Worm (Caenorhabditis elegans) whole organism, L3 larva: ENCODE results near the gene F20B6.9.

Experiments used
- ZK546.5 ChIP-seq: sonication (generic microtip); optimal IDR thresholded peaks from 2 replicates; lab custom pipeline; 2017; ENCODE audit warnings: missing biosample characterization, missing genetic modification characterization
- aly-2 ChIP-seq: fragments of 150-350 bp; optimal IDR thresholded peaks from 2 replicates; lab custom pipeline; 2014; ENCODE audit warnings: missing biosample characterization, missing genetic modification characterization
- ama-1 ChIP-seq: fragments of 150-350 bp; optimal IDR thresholded peaks from 2 replicates; lab custom pipeline; 2018
- ceh-82 ChIP-seq: fragments of 150-350 bp; optimal IDR thresholded peaks from 2 replicates; lab custom pipeline; 2014; ENCODE audit warnings: missing biosample characterization, missing genetic modification characterization
- egl-27 ChIP-seq: sonication (generic microtip); optimal IDR thresholded peaks from 4 replicates; lab custom pipeline; 2017; ENCODE audit warnings: missing biosample characterization, missing genetic modification reagents, missing genetic modification characterization
- egl-5 ChIP-seq: fragments of 150-350 bp; optimal IDR thresholded peaks from 2 replicates; lab custom pipeline; 2017; ENCODE audit warnings: missing biosample characterization, missing genetic modification reagents, missing genetic modification characterization, inconsistent platforms
- elt-3 ChIP-seq, 3 experiments: fragments of 150-350 bp in 1 of 3; sonication (generic microtip) in 2 of 3; optimal IDR thresholded peaks; 2 replicates in 2 of 3; 4 replicates in 1 of 3; lab custom pipeline; 2014 to 2017; ENCODE audit warnings: missing biosample characterization in 3 of 3, missing genetic modification characterization in 3 of 3
- fkh-10 ChIP-seq: sonication (generic microtip); optimal IDR thresholded peaks from 2 replicates; lab custom pipeline; 2017; ENCODE audit warnings: missing biosample characterization, missing genetic modification reagents, missing genetic modification characterization
- fkh-2 ChIP-seq: fragments of 150-350 bp; optimal IDR thresholded peaks from 2 replicates; lab custom pipeline; 2014; ENCODE audit warnings: missing biosample characterization, missing genetic modification reagents, missing genetic modification characterization
- hmg-11 ChIP-seq: sonication (generic microtip); optimal IDR thresholded peaks from 2 replicates; lab custom pipeline; 2016; ENCODE audit warnings: missing genetic modification characterization, missing compliant biosample characterization
- jun-1 ChIP-seq: fragments of 150-350 bp; optimal IDR thresholded peaks from 2 replicates; lab custom pipeline; 2014; ENCODE audit warnings: missing biosample characterization, missing genetic modification reagents, missing genetic modification characterization
- lin-15B ChIP-seq: fragments of 150-350 bp; optimal IDR thresholded peaks from 2 replicates; lab custom pipeline; 2014; ENCODE audit warnings: missing biosample characterization, missing genetic modification characterization
- lin-39 ChIP-seq: fragments of 150-350 bp; optimal IDR thresholded peaks from 2 replicates; lab custom pipeline; 2018; ENCODE audit warnings: missing biosample characterization, missing genetic modification reagents, missing genetic modification characterization
- mdl-1 ChIP-seq: fragments of 150-350 bp; optimal IDR thresholded peaks from 2 replicates; lab custom pipeline; 2014; ENCODE audit warnings: missing biosample characterization, missing genetic modification characterization
- nfya-1 ChIP-seq: sonication (generic microtip); optimal IDR thresholded peaks from 2 replicates; lab custom pipeline; 2017; ENCODE audit warnings: missing genetic modification characterization, mild to moderate bottlenecking, missing compliant biosample characterization, antibody characterized with exemption, moderate library complexity; ENCODE audit not compliant: insufficient read depth
- nhr-11 ChIP-seq: fragments of 150-350 bp; optimal IDR thresholded peaks from 2 replicates; lab custom pipeline; 2014; ENCODE audit warnings: missing biosample characterization, missing genetic modification characterization
- nhr-12 ChIP-seq: fragments of 150-350 bp; optimal IDR thresholded peaks from 2 replicates; lab custom pipeline; 2014; ENCODE audit warnings: missing biosample characterization, missing genetic modification characterization
- nhr-23 ChIP-seq: fragments of 150-350 bp; optimal IDR thresholded peaks from 2 replicates; lab custom pipeline; 2014; ENCODE audit warnings: missing biosample characterization, missing genetic modification reagents, missing genetic modification characterization
- nhr-28 ChIP-seq: fragments of 150-350 bp; optimal IDR thresholded peaks from 2 replicates; lab custom pipeline; 2014; ENCODE audit warnings: missing biosample characterization, missing genetic modification characterization
- nhr-43 ChIP-seq: sonication (generic microtip); optimal IDR thresholded peaks from 2 replicates; lab custom pipeline; 2016; ENCODE audit warnings: mild to moderate bottlenecking, missing genetic modification characterization, missing compliant biosample characterization; ENCODE audit not compliant: poor library complexity, severe bottlenecking
- nhr-67 ChIP-seq: fragments of 150-350 bp; optimal IDR thresholded peaks from 2 replicates; lab custom pipeline; 2014; ENCODE audit warnings: missing biosample characterization, missing genetic modification characterization
- nhr-76 ChIP-seq: fragments of 150-350 bp; sonication (generic microtip); optimal IDR thresholded peaks from 5 replicates; lab custom pipeline; 2014; ENCODE audit warnings: missing biosample characterization, missing genetic modification characterization
- nhr-77 ChIP-seq: fragments of 150-350 bp; optimal IDR thresholded peaks from 2 replicates; lab custom pipeline; 2014; ENCODE audit warnings: missing biosample characterization, missing genetic modification characterization
- pqm-1 ChIP-seq: fragments of 150-350 bp; optimal IDR thresholded peaks from 2 replicates; lab custom pipeline; 2017; ENCODE audit warnings: missing biosample characterization, missing genetic modification characterization, inconsistent platforms
- tbx-2 ChIP-seq: sonication (generic microtip); optimal IDR thresholded peaks from 2 replicates; lab custom pipeline; 2016; ENCODE audit warnings: mild to moderate bottlenecking, missing genetic modification characterization, missing compliant biosample characterization
- unc-62 ChIP-seq: fragments of 150-350 bp; sonication (generic microtip); optimal IDR thresholded peaks from 4 replicates; lab custom pipeline; 2014; ENCODE audit warnings: missing biosample characterization, missing genetic modification reagents, missing genetic modification characterization

Gene F20B6.9

ce11 chrX:4159929-4160328, 47.4 kb downstream of the F20B6.9 start:
- TF ChIP-seq fkh-10 (GFP tag; lab: Kevin White, UChicago) (peak; percentile 1), jun-1 (no peak), ZK546.5 (tag; lab: Kevin White, UChicago) (no peak), ceh-82 (no peak)

ce11 chrX:4159185-4159871, 48.0 kb downstream of the F20B6.9 start:
- TF ChIP-seq lin-15B (tag; lab: Kevin White, UChicago): no peak
- TF ChIP-seq hmg-11 (tag; lab: Kevin White, UChicago): peak; percentile 0
- TF ChIP-seq egl-27 (tag; lab: Kevin White, UChicago): no peak
- TF ChIP-seq mdl-1: no peak
- TF ChIP-seq egl-5: peak; percentile 38
- TF ChIP-seq nhr-23 (tag; lab: Kevin White, UChicago): peak; percentile 78

- TF ChIP-seq nhr-11 (tag; lab: Kevin White, UChicago): no peak
- peak; percentile 56 for TF ChIP-seq lin-39 (tag; lab: Kevin White, UChicago)
- TF ChIP-seq nhr-23 (tag; lab: Kevin White, UChicago): peak; percentile 25
- TF ChIP-seq pqm-1 (tag; lab: Kevin White, UChicago): no peak
- peak; percentile 49 for TF ChIP-seq ama-1 (lab: Kevin White, UChicago)
- no peak for TF ChIP-seq nhr-43 (tag; lab: Kevin White, UChicago)
- TF ChIP-seq egl-5: no peak
- no peak for TF ChIP-seq fkh-2 (tag; lab: Kevin White, UChicago)
- peak; percentile 35 for TF ChIP-seq nfya-1 (tag; lab: Kevin White, UChicago)
- peak; percentile 34 for TF ChIP-seq hmg-11 (tag; lab: Kevin White, UChicago)
- TF ChIP-seq unc-62: peak; percentile 26
- no peak for TF ChIP-seq nhr-28 (tag; lab: Kevin White, UChicago)
Measured at ce11 chrX:4157896-4158295, 49.4 kb downstream of the F20B6.9 start.

ce11 chrX:4154784-4155183, 52.5 kb downstream of the F20B6.9 start:
- TF ChIP-seq nfya-1 (tag; lab: Kevin White, UChicago) (peak; percentile 24), ZK546.5 (tag; lab: Kevin White, UChicago) (no peak), lin-39 (tag; lab: Kevin White, UChicago) (peak; percentile 92), pqm-1 (tag; lab: Kevin White, UChicago) (no peak), ama-1 (lab: Kevin White, UChicago) (no peak), tbx-2 (tag; lab: Kevin White, UChicago) (no peak), elt-3 (tag; optimal IDR thresholded peaks at IDR 0.05; lab: Kevin White, UChicago) (no peak), nhr-12 (tag; lab: Kevin White, UChicago) (no peak), nhr-28 (tag; lab: Kevin White, UChicago) (no peak), nhr-67 (tag; lab: Kevin White, UChicago) (no peak), egl-5 (peak; percentile 82), nhr-76 (tag; lab: Kevin White, UChicago) (no peak), aly-2 (tag; lab: Kevin White, UChicago) (no peak), unc-62 (no peak), nhr-77 (tag; lab: Kevin White, UChicago) (no peak)
- TF ChIP-seq, all 47 proteins: peak for 3
